Fruit fly (Drosophila melanogaster): ENCODE data around the gene cv.

DNA sequence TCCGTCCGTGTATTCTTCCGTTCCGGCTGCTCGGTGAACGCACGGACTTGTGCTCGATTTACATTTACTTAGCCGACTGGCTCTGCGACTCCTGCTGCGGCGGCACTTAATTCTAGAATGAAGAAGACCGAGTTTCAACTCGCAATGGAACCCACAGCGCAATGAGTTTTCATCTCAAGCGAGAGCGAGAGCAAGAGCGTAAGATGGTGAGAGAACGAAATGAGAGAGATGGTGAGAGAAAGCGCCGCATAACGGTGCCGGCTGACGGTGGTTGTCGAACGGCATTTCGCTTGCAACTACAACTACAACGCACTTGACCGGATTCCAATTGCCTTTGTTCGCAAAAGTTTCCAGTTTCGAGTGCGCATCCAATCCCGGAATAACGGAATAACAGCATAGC lies 27.0 kb upstream of the cv start, which contains the start of gene OtopLc:
- TF ChIP-seq Abd-B (GFP tag; optimal IDR thresholded peaks at IDR 0.05) (no peak), ssp (GFP tag; IDR thresholded peaks at IDR 0.05) (no peak), CG9609 (GFP tag; optimal IDR thresholded peaks at IDR 0.05) (no peak)
